Worm (Caenorhabditis elegans): ENCODE results near the gene F32D8.8.

DNA sequence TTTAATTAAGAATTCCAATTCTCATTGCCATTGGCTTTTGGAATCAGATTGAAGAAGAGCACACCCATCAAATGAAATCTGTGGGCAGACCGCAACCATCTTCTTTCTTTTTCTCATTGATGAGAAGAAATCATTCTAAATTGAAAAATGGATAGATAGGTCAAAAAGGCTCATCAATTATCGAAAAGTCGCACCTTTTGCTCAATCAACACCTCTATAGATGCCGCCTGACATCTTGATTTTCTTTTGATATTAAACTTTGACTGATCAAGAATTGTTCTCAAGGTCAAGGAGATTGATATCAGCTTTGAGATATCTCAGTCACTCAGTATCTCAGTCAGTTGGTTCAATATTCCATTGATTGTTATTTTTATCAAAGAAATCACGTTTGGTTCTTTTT is 7.4 kb upstream of the F32D8.8 start:
- TF ChIP-seq ama-1 (optimal IDR thresholded peaks at IDR 0.05) (no peak), sea-1 (GFP tag; conservative IDR thresholded peaks at IDR 0.05) (no peak), flt-1 (GFP tag; IDR thresholded peaks at IDR 0.05) (no peak), hmbx-1 (tag; optimal IDR thresholded peaks at IDR 0.05) (no peak), hmg-4 (GFP tag; optimal IDR thresholded peaks at IDR 0.05) (no peak), F13C5.2 (tag; optimal IDR thresholded peaks at IDR 0.05) (no peak), tbx-37 (GFP tag; conservative IDR thresholded peaks at IDR 0.05) (no peak), tbx-11 (GFP tag; IDR thresholded peaks at IDR 0.05) (no peak), ets-7 (tag; optimal IDR thresholded peaks at IDR 0.05) (no peak), B0310.2 (tag; optimal IDR thresholded peaks at IDR 0.05) (no peak), pes-1 (GFP tag; IDR thresholded peaks at IDR 0.05) (no peak), hnd-1 (tag; optimal IDR thresholded peaks at IDR 0.05) (no peak), aly-1 (tag; optimal IDR thresholded peaks at IDR 0.05) (no peak)
